Fruit fly (Drosophila melanogaster): ENCODE data around the gene vls.
A peak's percentile ranks its signal among the peaks of the same experiment; 100 is the strongest.

The vls gene

DNA sequence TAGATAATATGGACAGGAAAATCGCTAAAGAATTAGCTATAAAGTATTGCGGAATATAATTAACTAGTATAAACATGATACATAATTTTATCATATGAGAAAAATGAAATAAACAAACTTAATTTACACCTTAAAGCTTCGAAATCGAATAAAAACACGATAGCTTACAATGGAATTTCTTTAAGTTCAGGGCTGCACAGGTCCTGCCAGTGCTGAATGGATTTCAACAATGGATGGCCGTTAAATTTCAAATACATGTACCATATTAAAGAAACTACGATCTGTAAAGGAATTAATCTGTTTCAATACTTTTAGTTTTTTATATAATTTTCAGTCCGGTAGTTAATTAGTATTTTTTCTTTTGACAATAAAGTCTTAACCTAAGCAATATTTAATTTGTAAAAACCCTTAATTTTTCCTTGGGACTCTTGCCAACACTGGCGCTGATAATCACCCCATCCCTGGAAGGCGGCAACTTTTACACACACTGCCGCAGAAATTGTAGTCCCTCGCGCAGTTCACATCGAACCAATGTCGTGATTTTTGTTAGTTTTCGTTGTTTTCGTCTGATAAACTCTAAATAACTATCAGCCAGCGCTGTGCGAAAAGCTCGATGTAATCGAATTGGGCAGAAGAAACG is 4.3 kb downstream of the vls start, which contains the start of the genes barr and lok (continued):
- TF ChIP-seq Oli (tag; optimal IDR thresholded peaks at IDR 0.05) (peak; percentile 46), Stat92E (GFP tag; optimal IDR thresholded peaks at IDR 0.05) (no peak), CG17385 (GFP tag; optimal IDR thresholded peaks at IDR 0.05) (no peak), CkIIα-i1 (GFP tag; IDR thresholded peaks at IDR 0.05) (no peak), Scr (GFP tag; IDR thresholded peaks at IDR 0.05; ENCODE audit: partially characterized antibody) (0 out of 2 replicates have a peak, but pooled peaks have one; percentile 8), corto (GFP tag; optimal IDR thresholded peaks at IDR 0.05) (no peak), ems (GFP tag; optimal IDR thresholded peaks at IDR 0.05) (peak; percentile 18), CG16779 (GFP tag; IDR thresholded peaks at IDR 0.05) (no peak), crol (GFP tag; IDR thresholded peaks at IDR 0.05) (no peak), nom (GFP tag; optimal IDR thresholded peaks at IDR 0.05) (no peak), CG18262 (tag; optimal IDR thresholded peaks at IDR 0.05) (peak; percentile 59), CHES-1-like (GFP tag; optimal IDR thresholded peaks at IDR 0.05) (peak; percentile 36), CG14050 (GFP tag; IDR thresholded peaks at IDR 0.05) (no peak), Side (GFP tag; optimal IDR thresholded peaks at IDR 0.05) (peak; percentile 2), esg (GFP tag; conservative IDR thresholded peaks at IDR 0.05) (0 out of 2 replicates have a peak, but pooled peaks have one; percentile 17), CG12769 (tag; optimal IDR thresholded peaks at IDR 0.05) (no peak), phol (tag; optimal IDR thresholded peaks at IDR 0.05) (peak; percentile 81), CG15269 (tag; optimal IDR thresholded peaks at IDR 0.05) (no peak), lab (GFP tag; optimal IDR thresholded peaks at IDR 0.05) (no peak), Opbp (GFP tag; IDR thresholded peaks at IDR 0.05; ENCODE audit: partially characterized antibody) (no peak), BEAF-32 (GFP tag; optimal IDR thresholded peaks at IDR 0.05) (peak; percentile 43), CG9817 (tag; optimal IDR thresholded peaks at IDR 0.05) (peak; percentile 65), Med (GFP tag) (peak; percentile 82), CG7963 (GFP tag; IDR thresholded peaks at IDR 0.05; ENCODE audit: partially characterized antibody) (no peak), Sry-β (GFP tag; optimal IDR thresholded peaks at IDR 0.05) (peak; percentile 95), pfk (GFP tag; optimal IDR thresholded peaks at IDR 0.05) (no peak), CG15011 (GFP tag; optimal IDR thresholded peaks at IDR 0.05) (peak; percentile 3), al (GFP tag; IDR thresholded peaks at IDR 0.05) (0 out of 2 replicates have a peak, but pooled peaks have one; percentile 11), stc (GFP tag; IDR thresholded peaks at IDR 0.05) (no peak), CG9215 (GFP tag; IDR thresholded peaks at IDR 0.05) (peak; percentile 60), fru (optimal IDR thresholded peaks at IDR 0.05) (no peak), shn (GFP tag; optimal IDR thresholded peaks at IDR 0.05) (peak; percentile 59), CG17359 (tag; optimal IDR thresholded peaks at IDR 0.05) (no peak), CG4854 (GFP tag; optimal IDR thresholded peaks at IDR 0.05) (peak; percentile 9), onecut (GFP tag; IDR thresholded peaks at IDR 0.05) (no peak), CG11085 (GFP tag; IDR thresholded peaks at IDR 0.05) (no peak), Meics (GFP tag; optimal IDR thresholded peaks at IDR 0.05) (peak; percentile 42), CG1647 (GFP tag; optimal IDR thresholded peaks at IDR 0.05) (peak; percentile 47), CG17612 (GFP tag; IDR thresholded peaks at IDR 0.05) (no peak), TFAM (GFP tag; optimal IDR thresholded peaks at IDR 0.05) (no peak), CG6854 (GFP tag; optimal IDR thresholded peaks at IDR 0.05) (no peak), Deaf1 (tag; optimal IDR thresholded peaks at IDR 0.05) (no peak), h (optimal IDR thresholded peaks at IDR 0.05) (no peak), CG11695 (GFP tag; IDR thresholded peaks at IDR 0.05) (no peak), CG11247 (GFP tag; IDR thresholded peaks at IDR 0.05) (no peak), ind (GFP tag; optimal IDR thresholded peaks at IDR 0.05) (peak; percentile 65), Hmr (GFP tag; optimal IDR thresholded peaks at IDR 0.05) (peak; percentile 35), gcm2 (GFP tag; optimal IDR thresholded peaks at IDR 0.05) (no peak), CG10147 (GFP tag; optimal IDR thresholded peaks at IDR 0.05) (peak; percentile 53), ato (GFP tag; IDR thresholded peaks at IDR 0.05; ENCODE audit: partially characterized antibody) (no peak)

Measured in whole organism, embryonic.